Fruit fly (Drosophila melanogaster): ENCODE results near the gene CG17294.
A peak's percentile ranks its signal among the peaks of the same experiment; 100 is the strongest.

dm6 chr2L:8381508-8382036 is 4.7 kb downstream of the CG17294 start, which contains the start of gene AlaRS:
- TF ChIP-seq Hr39 (GFP tag; optimal IDR thresholded peaks at IDR 0.05) (peak; percentile 32), eg (GFP tag; IDR thresholded peaks at IDR 0.05) (0 out of 3 replicates have a peak, but pooled peaks have one; percentile 48), CG34406 (GFP tag; optimal IDR thresholded peaks at IDR 0.05) (peak; percentile 29), Gug (GFP tag; IDR thresholded peaks at IDR 0.05) (no peak), Lpt (GFP tag; optimal IDR thresholded peaks at IDR 0.05) (no peak), CG11902 (GFP tag; optimal IDR thresholded peaks at IDR 0.05) (no peak), CG3919 (GFP tag; optimal IDR thresholded peaks at IDR 0.05) (peak; percentile 48), Met (GFP tag; optimal IDR thresholded peaks at IDR 0.05) (peak; percentile 52), topi (GFP tag; optimal IDR thresholded peaks at IDR 0.05) (peak; percentile 44)

Data from whole organism, prepupa.